Fruit fly (Drosophila melanogaster): ENCODE measurements around the gene Paf-AHalpha.

Paf-AHalpha gene

dm6 chrX:15756018-15756417, 29.4 kb downstream of the Paf-AHalpha start, which contains the start of gene CG8260:
TSS of gene CG8260 (plus strand) at chrX:15756318.
- TF ChIP-seq CrebA (GFP tag; optimal IDR thresholded peaks at IDR 0.05; ENCODE audit: borderline replicate concordance) (no peak), sv (GFP tag; optimal IDR thresholded peaks at IDR 0.05) (no peak), br (GFP tag; optimal IDR thresholded peaks at IDR 0.05) (no peak), woc (GFP tag; optimal IDR thresholded peaks at IDR 0.05) (no peak), CG32264 (GFP tag; optimal IDR thresholded peaks at IDR 0.05) (no peak)

dm6 chrX:15748945-15749344, 36.4 kb downstream of the Paf-AHalpha start, which contains the start of gene Mvd:
TSS of gene Mvd (plus strand) at chrX:15749166.
- no peak for TF ChIP-seq Rel (GFP tag; optimal IDR thresholded peaks at IDR 0.05)
- peak; percentile 99 for TF ChIP-seq Rel (tag; optimal IDR thresholded peaks at IDR 0.05)
- no peak for TF ChIP-seq ey (GFP tag; optimal IDR thresholded peaks at IDR 0.05)

dm6 chrX:15746682-15747196, 38.6 kb downstream of the Paf-AHalpha start:
- TF ChIP-seq Jra (GFP tag; optimal IDR thresholded peaks at IDR 0.05) (peak; percentile 68), sage (GFP tag; optimal IDR thresholded peaks at IDR 0.05) (no peak)

- peak; percentile 16 for TF ChIP-seq woc (GFP tag; optimal IDR thresholded peaks at IDR 0.05)
- peak; percentile 18 for TF ChIP-seq psq (GFP tag; optimal IDR thresholded peaks at IDR 0.05)
- TF ChIP-seq Vsx2 (GFP tag; optimal IDR thresholded peaks at IDR 0.05; ENCODE audit: partially characterized antibody): no peak
- no peak for TF ChIP-seq foxo (GFP tag; optimal IDR thresholded peaks at IDR 0.05)
- no peak for TF ChIP-seq OdsH (GFP tag; optimal IDR thresholded peaks at IDR 0.05)
- peak; percentile 4 for TF ChIP-seq Sp1 (GFP tag; optimal IDR thresholded peaks at IDR 0.05)
- TF ChIP-seq Myc (optimal IDR thresholded peaks at IDR 0.05): peak; percentile 74
- no peak for TF ChIP-seq Mio (GFP tag; optimal IDR thresholded peaks at IDR 0.05)
- TF ChIP-seq h (GFP tag; optimal IDR thresholded peaks at IDR 0.05): no peak
- TF ChIP-seq dl (GFP tag; optimal IDR thresholded peaks at IDR 0.05; ENCODE audit: insufficient read depth in 1 of 2, partially characterized antibody in 2 of 2): no peak
- no peak for TF ChIP-seq tai (GFP tag; optimal IDR thresholded peaks at IDR 0.05)
- no peak for TF ChIP-seq Jra (GFP tag; optimal IDR thresholded peaks at IDR 0.05)
- TF ChIP-seq usp (GFP tag; optimal IDR thresholded peaks at IDR 0.05): no peak
- TF ChIP-seq lola (GFP tag; optimal IDR thresholded peaks at IDR 0.05): no peak
- no peak for TF ChIP-seq CrebA (GFP tag; optimal IDR thresholded peaks at IDR 0.05; ENCODE audit: borderline replicate concordance)
- TF ChIP-seq Dif (GFP tag; optimal IDR thresholded peaks at IDR 0.05; ENCODE audit: partially characterized antibody): no peak
- TF ChIP-seq CG9705 (GFP tag; optimal IDR thresholded peaks at IDR 0.05): no peak
- TF ChIP-seq Hr78 (GFP tag; optimal IDR thresholded peaks at IDR 0.05): no peak
- TF ChIP-seq HLH106 (tag; optimal IDR thresholded peaks at IDR 0.05): peak; percentile 21
- TF ChIP-seq Hr83 (GFP tag; optimal IDR thresholded peaks at IDR 0.05; ENCODE audit: poor library complexity, severe bottlenecking): no peak
- no peak for TF ChIP-seq GATAd (GFP tag; optimal IDR thresholded peaks at IDR 0.05)
- TF ChIP-seq dmrt93B (GFP tag; optimal IDR thresholded peaks at IDR 0.05): no peak
- TF ChIP-seq fru (GFP tag; optimal IDR thresholded peaks at IDR 0.05): no peak
- TF ChIP-seq br (GFP tag; optimal IDR thresholded peaks at IDR 0.05): no peak
- no peak for TF ChIP-seq Abd-B (GFP tag; optimal IDR thresholded peaks at IDR 0.05)
- TF ChIP-seq jim (GFP tag; optimal IDR thresholded peaks at IDR 0.05): no peak
- TF ChIP-seq Rel (GFP tag; optimal IDR thresholded peaks at IDR 0.05): no peak
- peak; percentile 11 for TF ChIP-seq Rel (tag; optimal IDR thresholded peaks at IDR 0.05)
- no peak for TF ChIP-seq CG32264 (GFP tag; optimal IDR thresholded peaks at IDR 0.05)
- TF ChIP-seq sage (GFP tag; optimal IDR thresholded peaks at IDR 0.05): no peak
Measured at dm6 chrX:15745905-15746681, 39.3 kb downstream of the Paf-AHalpha start, which contains the start of the genes CG8944 and CCT6. TSS of gene CG8944 (minus strand) at chrX:15746231. TSS of gene CCT6 (plus strand) at chrX:15746648.
